Fruit fly (Drosophila melanogaster): ENCODE data around the gene CG4570.

dm6 chr3R:10881824-10882559 is 25.4 kb downstream of the CG4570 start, which contains the start of gene Tpc1:
- TF ChIP-seq Blimp-1 (GFP tag; optimal IDR thresholded peaks at IDR 0.05), result peak; percentile 95
- TF ChIP-seq dac (GFP tag; optimal IDR thresholded peaks at IDR 0.05), result no peak
- no peak for TF ChIP-seq CG6276 (GFP tag; optimal IDR thresholded peaks at IDR 0.05)
- TF ChIP-seq CG8632 (GFP tag; optimal IDR thresholded peaks at IDR 0.05), result no peak
- no peak for TF ChIP-seq Smox (GFP tag; optimal IDR thresholded peaks at IDR 0.05)
- no peak for TF ChIP-seq net (GFP tag; optimal IDR thresholded peaks at IDR 0.05)
- TF ChIP-seq Ets21C (GFP tag; optimal IDR thresholded peaks at IDR 0.05), result peak; percentile 36
- no peak for TF ChIP-seq Gug (GFP tag; IDR thresholded peaks at IDR 0.05)
- no peak for TF ChIP-seq CG4318 (GFP tag; optimal IDR thresholded peaks at IDR 0.05)
- TF ChIP-seq CG10669 (GFP tag; optimal IDR thresholded peaks at IDR 0.05), result no peak
- TF ChIP-seq Met (GFP tag; optimal IDR thresholded peaks at IDR 0.05), result peak; percentile 39
- no peak for TF ChIP-seq CG6808 (GFP tag; optimal IDR thresholded peaks at IDR 0.05)
- peak; percentile 32 for TF ChIP-seq OdsH (GFP tag; optimal IDR thresholded peaks at IDR 0.05)
- TF ChIP-seq salr (GFP tag; optimal IDR thresholded peaks at IDR 0.05), result no peak

All from whole organism, prepupa.